Fruit fly (Drosophila melanogaster): ENCODE measurements around the gene P5cr.
A peak's percentile ranks its signal among the peaks of the same experiment; 100 is the strongest.

DNA sequence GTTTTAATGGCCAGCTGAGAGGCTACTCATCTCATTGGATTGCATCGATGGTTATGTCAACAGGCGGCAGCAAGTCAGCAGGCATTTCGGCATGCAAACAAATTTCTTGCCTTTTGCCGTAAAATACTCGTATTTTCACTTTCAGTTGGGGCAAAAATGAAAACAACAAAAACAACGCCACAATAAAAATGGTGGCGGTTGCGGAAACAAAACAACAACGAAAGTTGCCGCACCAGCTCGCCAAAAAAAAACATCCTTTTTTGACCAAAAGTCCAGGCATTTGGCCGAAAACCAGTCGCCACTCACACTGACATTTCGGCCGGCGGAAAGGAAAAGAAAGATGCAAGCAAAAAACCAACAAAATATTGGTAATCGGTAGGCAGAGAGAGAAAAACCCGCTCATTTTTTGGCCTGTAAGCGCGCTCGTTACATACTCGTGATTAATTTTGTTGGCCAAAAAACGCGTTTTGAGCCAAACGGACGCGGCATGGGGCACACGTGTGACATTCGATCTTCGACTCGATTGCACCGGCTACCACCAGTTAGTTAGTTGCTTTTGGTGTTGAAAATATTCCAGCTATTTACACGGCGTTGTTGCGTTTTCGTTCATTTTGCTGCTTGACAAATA, 35.4 kb downstream of the P5cr start:
- no peak for TF ChIP-seq N (GFP tag; optimal IDR thresholded peaks at IDR 0.05)
- TF ChIP-seq Dif (GFP tag; optimal IDR thresholded peaks at IDR 0.05; ENCODE audit: partially characterized antibody) = no peak
- peak; percentile 12 for TF ChIP-seq woc (GFP tag; optimal IDR thresholded peaks at IDR 0.05)
- TF ChIP-seq Abd-B (GFP tag; optimal IDR thresholded peaks at IDR 0.05) = no peak
- TF ChIP-seq psq (GFP tag; optimal IDR thresholded peaks at IDR 0.05) = peak; percentile 36
- no peak for TF ChIP-seq h (GFP tag; optimal IDR thresholded peaks at IDR 0.05)
- TF ChIP-seq br (GFP tag; optimal IDR thresholded peaks at IDR 0.05) = peak; percentile 5
- TF ChIP-seq Dfd (GFP tag; optimal IDR thresholded peaks at IDR 0.05) = no peak
- no peak for TF ChIP-seq Vsx2 (GFP tag; optimal IDR thresholded peaks at IDR 0.05; ENCODE audit: partially characterized antibody)
- TF ChIP-seq lola (GFP tag; optimal IDR thresholded peaks at IDR 0.05) = no peak
- no peak for TF ChIP-seq Jra (GFP tag; optimal IDR thresholded peaks at IDR 0.05)
- TF ChIP-seq fru (GFP tag; optimal IDR thresholded peaks at IDR 0.05) = peak; percentile 20
- TF ChIP-seq Myc (optimal IDR thresholded peaks at IDR 0.05) = no peak

All from whole organism, wandering third instar larva.